Worm (Caenorhabditis elegans): ENCODE results near the gene fzy-1.

DNA sequence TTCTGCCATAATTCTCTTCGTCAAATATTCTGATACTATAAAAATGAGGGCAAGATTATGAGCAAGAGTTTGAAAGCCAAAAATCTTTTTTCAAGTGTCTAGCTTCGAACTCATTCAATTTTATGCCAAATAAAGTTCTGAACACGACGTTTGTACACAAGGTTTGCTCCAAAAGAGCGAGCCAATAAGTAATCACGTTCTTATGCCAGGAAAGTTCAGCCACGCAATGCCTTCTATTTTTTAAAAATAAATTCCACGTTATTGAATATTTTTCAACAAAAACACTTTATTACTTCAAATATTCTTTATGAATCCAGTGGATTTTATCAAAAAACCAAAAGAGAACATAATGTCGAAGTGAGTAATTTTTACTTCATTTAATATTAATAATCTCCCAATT lies 12.7 kb upstream of the fzy-1 start, which contains the start of gene nep-5:
- TF ChIP-seq flt-1 (GFP tag; IDR thresholded peaks at IDR 0.05) (no peak), ztf-29 (GFP tag; IDR thresholded peaks at IDR 0.05) (no peak), tab-1 (GFP tag; IDR thresholded peaks at IDR 0.05) (no peak), klf-2 (GFP tag; conservative IDR thresholded peaks at IDR 0.05) (no peak), ref-1 (GFP tag; conservative IDR thresholded peaks at IDR 0.05) (no peak)

Data from whole organism, midembryonic.